Fruit fly (Drosophila melanogaster): ENCODE data around the gene ras.

Gene ras

dm6 chrX:10767350-10768005 lies 23.2 kb downstream of the ras start (continued):
- TF ChIP-seq hkb (optimal IDR thresholded peaks at IDR 0.05) (no peak), hkb (GFP tag; IDR thresholded peaks at IDR 0.05) (0 out of 2 replicates have a peak, but pooled peaks have one; percentile 27), jumu (GFP tag; optimal IDR thresholded peaks at IDR 0.05) (peak; percentile 58), CG12391 (tag; optimal IDR thresholded peaks at IDR 0.05) (peak; percentile 66), chinmo (GFP tag; IDR thresholded peaks at IDR 0.05; ENCODE audit: partially characterized antibody) (no peak), Myb (GFP tag; optimal IDR thresholded peaks at IDR 0.05) (peak; percentile 31), danr (GFP tag; IDR thresholded peaks at IDR 0.05) (no peak), CG11560 (tag; IDR thresholded peaks at IDR 0.05) (no peak), pfk (GFP tag; optimal IDR thresholded peaks at IDR 0.05) (no peak), lilli (GFP tag; optimal IDR thresholded peaks at IDR 0.05) (peak; percentile 80), pb (GFP tag; optimal IDR thresholded peaks at IDR 0.05) (peak; percentile 60), stwl (tag; optimal IDR thresholded peaks at IDR 0.05) (no peak), exex (tag; optimal IDR thresholded peaks at IDR 0.05) (peak; percentile 8), CG11696 (GFP tag; IDR thresholded peaks at IDR 0.05) (peak; percentile 40), sqz (GFP tag; optimal IDR thresholded peaks at IDR 0.05) (peak; percentile 93), CG11398 (GFP tag; optimal IDR thresholded peaks at IDR 0.05) (peak; percentile 13), CG10147 (GFP tag; optimal IDR thresholded peaks at IDR 0.05) (peak; percentile 7), az2 (GFP tag; optimal IDR thresholded peaks at IDR 0.05) (peak; percentile 40), CG10979 (tag; optimal IDR thresholded peaks at IDR 0.05) (peak; percentile 37), dan (GFP tag; IDR thresholded peaks at IDR 0.05) (no peak), Scr (GFP tag; IDR thresholded peaks at IDR 0.05; ENCODE audit: partially characterized antibody) (no peak), CG8924 (tag; optimal IDR thresholded peaks at IDR 0.05) (peak; percentile 80), sisA (GFP tag; IDR thresholded peaks at IDR 0.05) (peak; percentile 42), Spps (tag; optimal IDR thresholded peaks at IDR 0.05) (no peak), ci (GFP tag; IDR thresholded peaks at IDR 0.05) (peak; percentile 65; the same call in 2 of the 3 replicates), Fer3 (tag; optimal IDR thresholded peaks at IDR 0.05) (peak; percentile 58), CG11247 (GFP tag; IDR thresholded peaks at IDR 0.05) (peak; percentile 51; the same call in 1 of the 2 replicates), Hr51 (GFP tag; optimal IDR thresholded peaks at IDR 0.05) (peak; percentile 26 to 56), aop (GFP tag; IDR thresholded peaks at IDR 0.05) (no peak), HLH54F (GFP tag; optimal IDR thresholded peaks at IDR 0.05) (peak; percentile 78), CG10274 (GFP tag; optimal IDR thresholded peaks at IDR 0.05) (no peak), Aef1 (GFP tag; IDR thresholded peaks at IDR 0.05) (peak; percentile 88), Rfx (GFP tag; IDR thresholded peaks at IDR 0.05) (peak; percentile 80), tll (GFP tag; optimal IDR thresholded peaks at IDR 0.05) (no peak), CG12744 (GFP tag; optimal IDR thresholded peaks at IDR 0.05) (peak; percentile 57), gt (GFP tag; IDR thresholded peaks at IDR 0.05) (no peak), luna (GFP tag; optimal IDR thresholded peaks at IDR 0.05) (no peak), Med (GFP tag) (peak; percentile 96), Fer1 (GFP tag; optimal IDR thresholded peaks at IDR 0.05) (peak; percentile 73), CG10366 (GFP tag; IDR thresholded peaks at IDR 0.05) (peak; percentile 49), CG32767 (GFP tag; IDR thresholded peaks at IDR 0.05) (peak; percentile 32; the same call in 1 of the 2 replicates), CG6791 (GFP tag; IDR thresholded peaks at IDR 0.05; ENCODE audit: partially characterized antibody) (no peak), Doc3 (GFP tag; IDR thresholded peaks at IDR 0.05; ENCODE audit: partially characterized antibody) (no peak), CG8089 (GFP tag; optimal IDR thresholded peaks at IDR 0.05) (peak; percentile 20), HLH3B (GFP tag; IDR thresholded peaks at IDR 0.05) (0 out of 2 replicates have a peak, but pooled peaks have one; percentile 34), CG7928 (GFP tag; optimal IDR thresholded peaks at IDR 0.05) (no peak), HHEX (GFP tag; optimal IDR thresholded peaks at IDR 0.05) (peak; percentile 62), org-1 (GFP tag; optimal IDR thresholded peaks at IDR 0.05) (peak; percentile 51), CG34224 (GFP tag; IDR thresholded peaks at IDR 0.05; ENCODE audit: partially characterized antibody) (no peak), Deaf1 (tag; optimal IDR thresholded peaks at IDR 0.05) (peak; percentile 28)

All from whole organism, embryonic.